Fruit fly (Drosophila melanogaster): ENCODE results near the gene CG32379.
A peak's percentile ranks its signal among the peaks of the same experiment; 100 is the strongest.

Gene CG32379

DNA sequence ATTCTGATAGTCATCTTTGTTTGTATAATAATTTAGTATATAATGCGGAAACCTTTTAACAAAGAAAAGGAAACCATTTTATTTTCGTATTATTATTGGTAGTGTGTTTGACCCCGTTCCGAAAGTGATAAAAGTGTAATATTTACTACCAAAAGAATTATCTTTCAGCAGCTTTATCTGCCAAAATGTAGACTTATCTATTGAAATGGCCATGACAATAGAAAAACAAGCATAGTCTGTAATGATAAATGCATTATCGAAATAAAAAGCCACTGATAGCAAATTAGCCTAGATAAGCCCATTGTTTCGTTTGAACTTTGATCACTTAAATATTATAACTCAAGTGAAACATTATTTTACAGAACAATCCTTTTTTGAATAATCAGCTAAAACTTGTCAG is 20.0 kb upstream of the CG32379 start:
- TF ChIP-seq noc (tag; optimal IDR thresholded peaks at IDR 0.05): no peak

DNA sequence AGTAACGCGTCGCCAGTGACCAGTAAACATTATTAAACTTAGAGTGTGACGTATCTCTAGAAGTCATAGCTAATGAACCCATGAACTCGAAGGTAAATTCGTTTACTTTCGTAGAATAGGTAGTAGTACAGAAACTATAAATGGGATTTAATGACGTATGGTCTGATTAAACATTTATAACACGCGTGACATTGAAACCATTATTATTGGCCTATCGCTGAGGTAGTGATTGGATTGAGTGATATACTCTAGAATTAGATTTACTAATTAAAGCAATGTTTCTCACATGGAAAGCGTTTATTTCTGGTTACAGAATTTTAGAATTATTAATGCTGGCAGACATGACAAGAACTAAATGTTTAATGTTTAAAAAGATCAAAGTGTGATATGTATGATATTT is 19.3 kb upstream of the CG32379 start:
- no peak for TF ChIP-seq noc (tag; optimal IDR thresholded peaks at IDR 0.05)

DNA sequence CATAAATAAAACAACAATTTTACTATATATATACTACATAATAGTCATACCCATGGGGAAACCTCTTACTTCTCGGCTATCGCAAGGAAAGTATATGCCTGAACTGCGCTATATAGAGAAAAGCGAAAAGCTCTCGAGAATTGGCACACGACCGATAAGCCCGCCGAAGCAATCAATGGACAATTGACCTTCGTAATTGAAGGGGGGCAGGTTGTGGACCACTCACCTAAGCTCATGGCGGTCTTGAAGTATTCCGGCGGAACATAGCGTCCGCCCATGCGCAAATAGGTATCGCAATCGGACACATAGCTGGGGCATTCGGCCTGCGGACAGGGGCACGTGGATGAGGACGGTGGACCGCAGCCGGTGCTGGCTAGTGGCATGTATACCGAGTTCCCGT is 15.8 kb upstream of the CG32379 start:
- no peak for TF ChIP-seq noc (tag; optimal IDR thresholded peaks at IDR 0.05)

DNA sequence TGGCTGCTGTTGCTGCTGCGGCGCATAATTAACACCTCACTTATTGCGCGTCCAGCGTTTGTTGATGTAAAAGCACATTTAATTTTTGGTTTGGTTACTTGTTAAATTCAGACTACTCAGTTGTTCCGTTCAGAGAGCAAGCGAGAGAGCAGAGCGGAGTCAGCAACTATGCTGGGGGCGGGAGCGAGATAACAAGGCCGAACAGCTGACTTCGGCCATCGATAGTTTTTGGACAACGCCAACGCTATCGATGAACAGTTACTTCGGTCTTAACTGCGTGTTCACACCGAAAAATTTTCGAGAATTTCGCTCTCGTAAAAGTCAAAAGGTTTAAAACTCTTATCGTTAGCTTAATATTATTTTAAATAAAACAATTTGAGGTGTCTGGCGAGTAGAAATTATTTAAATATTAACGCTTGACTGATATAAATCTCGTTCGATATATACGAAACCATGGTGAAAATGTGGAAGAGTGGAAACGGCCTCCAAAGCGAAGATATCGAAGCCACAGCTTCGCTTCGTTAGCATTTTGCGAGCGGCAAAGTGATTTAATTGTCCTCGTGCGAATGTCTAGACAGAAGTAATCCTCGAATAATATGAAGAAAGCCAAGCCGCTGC is 14.7 kb upstream of the CG32379 start, which contains the start of the genes SMSr and smid:
SMSr (minus strand) TSS at position 116 of the 618 bp plus-strand sequence.
smid (plus strand) TSS at position 256 of the 618 bp plus-strand sequence.
- peak; percentile 39 for TF ChIP-seq noc (tag; optimal IDR thresholded peaks at IDR 0.05)

DNA sequence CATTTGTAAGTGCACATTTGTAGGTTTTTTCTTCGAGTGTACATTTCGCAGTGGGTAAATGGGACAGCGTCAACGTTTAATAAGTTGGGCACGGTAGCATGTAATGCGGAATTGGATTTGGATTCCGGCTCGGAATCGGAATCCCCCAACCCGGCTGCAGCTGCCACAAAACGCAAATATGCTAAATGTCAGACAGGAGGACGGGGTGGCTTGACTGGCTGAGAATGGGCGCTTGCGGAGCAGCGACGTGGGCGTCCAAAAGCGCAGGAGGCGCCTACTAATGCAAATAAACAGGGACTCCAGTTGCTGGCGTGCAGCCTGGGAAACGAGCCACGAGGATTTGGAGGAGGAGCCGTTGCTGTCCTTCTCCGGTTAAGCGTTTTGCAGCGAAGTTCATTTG is 8.3 kb upstream of the CG32379 start, which contains the start of gene CG8564:
CG8564 (minus strand) TSS at position 101 of the 400 bp plus-strand sequence.
- TF ChIP-seq noc (tag; optimal IDR thresholded peaks at IDR 0.05): no peak

DNA sequence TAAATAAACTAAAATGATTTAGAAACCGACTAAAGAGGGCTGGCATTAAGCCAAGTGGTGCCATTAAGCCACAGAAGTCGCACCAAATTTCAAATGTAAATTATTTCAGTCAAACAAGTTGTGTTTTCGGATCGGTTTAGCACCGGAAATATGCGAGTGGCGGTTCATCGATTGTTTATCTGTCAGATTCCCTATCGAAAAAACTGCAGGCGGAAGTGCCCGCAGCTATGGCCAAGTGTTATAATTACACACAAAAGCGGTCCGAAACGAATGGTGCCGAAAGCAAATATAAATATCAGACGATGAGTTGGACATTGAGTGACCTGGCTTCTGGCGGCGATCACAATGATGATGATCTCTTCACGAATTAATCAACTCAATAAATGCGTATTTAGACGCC is 6.2 kb upstream of the CG32379 start:
- no peak for TF ChIP-seq noc (tag; optimal IDR thresholded peaks at IDR 0.05)

DNA sequence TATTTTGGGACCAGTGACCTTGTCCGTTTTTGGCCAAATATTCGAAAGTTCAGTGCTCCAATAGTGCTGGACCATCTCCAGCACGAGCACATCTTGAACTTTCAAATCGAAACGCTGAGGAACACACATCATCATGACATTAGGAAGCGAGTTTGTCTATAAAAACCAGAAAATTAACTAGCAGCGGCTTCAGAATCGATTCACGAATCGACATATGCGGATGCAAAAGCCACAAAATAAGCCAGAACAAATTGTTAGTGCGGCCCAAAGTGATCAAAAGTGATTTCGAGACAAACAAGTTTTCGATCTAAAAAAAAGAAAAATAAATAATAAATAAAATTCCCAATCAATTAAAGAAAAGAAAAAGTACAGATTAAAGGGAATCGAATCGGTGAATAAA is 5.7 kb upstream of the CG32379 start, which contains the start of gene CG8563:
CG8563 (plus strand) TSS at position 301 of the 400 bp plus-strand sequence.
- no peak for TF ChIP-seq noc (tag; optimal IDR thresholded peaks at IDR 0.05)

DNA sequence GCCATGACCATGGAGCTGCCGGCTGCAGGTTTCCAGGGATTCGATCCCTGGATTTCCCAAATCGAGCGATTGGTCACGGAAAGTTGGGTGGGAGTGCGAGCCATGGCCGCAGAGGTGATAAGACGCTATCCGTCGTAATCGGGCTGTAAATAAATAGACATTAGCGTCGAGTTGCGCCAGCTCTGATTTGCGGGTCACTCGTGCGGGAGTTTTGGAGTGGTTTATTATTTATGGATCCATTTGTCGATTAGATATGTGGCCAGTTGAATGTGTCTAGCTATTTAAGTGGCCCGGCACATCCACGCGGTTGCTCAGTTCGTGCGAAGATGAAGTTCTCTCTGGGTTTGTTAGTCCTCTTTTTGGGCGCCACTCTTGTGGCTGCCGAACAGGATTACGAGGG is 1.8 kb downstream of the CG32379 start, which contains the start of gene CG8562:
CG8562 (plus strand) TSS at position 307 of the 400 bp plus-strand sequence.
- TF ChIP-seq noc (tag; optimal IDR thresholded peaks at IDR 0.05): peak; percentile 81

DNA sequence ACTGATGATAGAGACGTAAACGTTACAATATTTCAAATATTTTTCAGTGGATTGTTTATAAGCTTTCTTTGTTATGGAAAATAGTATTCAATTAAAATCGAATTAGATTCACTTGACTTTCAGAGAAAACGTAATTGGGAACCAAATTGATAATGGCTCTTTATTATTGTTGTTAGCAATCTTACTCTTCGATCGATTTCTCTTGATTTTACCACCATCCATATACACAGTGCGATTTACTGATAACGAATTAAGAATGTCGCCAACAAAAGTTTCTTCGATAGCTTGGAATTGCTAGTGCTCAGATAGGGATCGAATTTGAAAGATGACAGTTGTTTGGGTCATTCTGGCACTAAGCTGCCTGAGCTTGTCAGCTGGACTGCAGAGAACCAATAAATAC is 3.6 kb downstream of the CG32379 start, which contains the start of gene CG18417:
CG18417 (plus strand) TSS at position 301 of the 400 bp plus-strand sequence.
- TF ChIP-seq noc (tag; optimal IDR thresholded peaks at IDR 0.05): no peak

DNA sequence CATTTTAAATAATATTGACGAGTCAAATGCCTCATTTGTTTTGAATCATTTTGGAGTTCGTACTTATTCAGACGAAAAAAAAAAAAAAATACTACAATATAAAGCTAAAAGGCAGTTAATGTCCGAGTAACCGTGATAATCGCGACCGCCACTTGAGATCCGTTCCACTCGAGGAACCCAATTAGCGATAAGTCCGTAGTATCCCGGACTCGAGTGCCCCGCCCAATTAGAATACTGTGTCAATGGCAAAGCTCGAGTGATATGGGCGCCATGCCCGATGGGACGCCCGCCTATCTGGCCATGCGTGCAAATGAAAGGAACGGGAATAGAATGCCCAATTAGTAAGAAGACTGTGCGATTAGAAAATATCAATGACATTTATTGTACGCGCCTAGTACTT is 5.8 kb downstream of the CG32379 start:
- TF ChIP-seq noc (tag; optimal IDR thresholded peaks at IDR 0.05): no peak

DNA sequence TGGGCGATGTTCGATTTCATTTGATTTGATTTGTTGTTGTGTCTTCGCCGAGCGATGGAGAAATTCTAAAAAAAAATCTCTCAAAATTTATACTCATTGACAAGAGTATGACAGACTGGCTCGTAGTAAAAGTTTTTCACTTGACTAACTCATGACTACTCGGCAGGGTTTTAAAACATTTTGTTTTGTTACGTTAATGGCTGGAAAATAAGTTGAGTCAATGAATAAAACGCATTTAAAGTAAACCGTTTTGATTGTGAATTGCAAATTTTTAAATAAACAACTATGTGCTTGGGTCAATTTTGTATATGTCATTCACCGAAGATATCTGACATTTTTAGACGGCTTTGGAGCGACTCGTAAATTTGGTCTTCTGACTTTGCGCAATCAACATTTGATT is 7.9 kb downstream of the CG32379 start, which contains the start of gene CG8560:
CG8560 (minus strand) TSS at position 101 of the 400 bp plus-strand sequence.
- TF ChIP-seq noc (tag; optimal IDR thresholded peaks at IDR 0.05): peak; percentile 48

DNA sequence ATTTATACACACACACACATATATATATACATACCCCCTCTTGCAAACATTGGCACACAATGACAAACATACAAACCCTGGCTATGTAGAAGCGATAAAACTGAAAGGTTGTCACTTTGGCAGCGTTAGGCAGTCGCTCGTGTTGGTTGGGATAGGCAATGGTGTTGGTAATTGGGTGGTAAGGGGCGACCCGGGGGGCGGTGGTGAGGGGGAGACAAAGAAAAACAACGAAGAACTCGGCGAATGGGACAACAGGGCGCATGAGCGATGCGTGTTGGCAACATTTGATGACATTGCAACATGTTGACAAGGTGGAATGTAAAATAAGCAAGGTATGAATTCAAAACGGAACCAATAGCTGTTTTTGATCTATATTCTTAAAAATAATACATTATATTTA is 26.4 kb downstream of the CG32379 start:
- TF ChIP-seq noc (tag; optimal IDR thresholded peaks at IDR 0.05): no peak

DNA sequence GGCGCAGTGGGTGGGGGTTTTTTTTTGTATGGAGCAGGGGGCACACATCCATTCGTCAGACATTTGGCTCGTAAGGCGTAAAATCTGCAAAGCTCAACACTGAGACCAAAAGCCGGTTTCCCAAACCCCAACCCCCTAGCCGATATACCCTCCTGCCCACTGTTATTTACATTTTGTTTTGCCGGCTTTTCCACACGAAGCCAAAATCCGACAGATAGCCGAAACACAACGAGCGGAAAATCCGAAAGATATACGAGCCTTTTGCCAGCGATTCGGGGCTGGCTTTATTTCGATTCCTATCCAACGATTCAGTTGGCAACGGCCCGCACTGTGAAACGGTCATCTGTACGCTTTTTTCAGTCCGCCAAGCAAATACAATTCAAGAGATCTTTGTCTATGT is 27.4 kb downstream of the CG32379 start, which contains the start of gene CG42458:
CG42458 (plus strand) TSS at position 311 of the 400 bp plus-strand sequence.
- no peak for TF ChIP-seq noc (tag; optimal IDR thresholded peaks at IDR 0.05)

DNA sequence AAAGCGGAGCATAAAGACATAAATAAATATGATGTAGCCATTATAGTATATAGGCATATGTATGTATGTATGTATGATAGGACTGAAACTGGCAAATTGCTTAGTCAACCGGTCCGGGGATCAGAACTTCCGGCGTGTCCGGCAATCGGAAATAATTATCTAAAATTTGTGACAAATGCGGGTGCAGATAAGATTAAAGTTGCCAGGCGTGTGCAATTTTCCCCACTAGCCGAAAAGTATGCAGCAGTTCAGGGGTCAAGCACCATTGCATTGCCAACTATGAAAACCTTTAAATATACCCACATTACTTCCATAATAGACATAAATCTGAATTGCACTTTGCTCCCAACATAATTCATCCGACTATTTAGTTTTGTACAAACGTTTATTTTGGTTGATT is 36.1 kb downstream of the CG32379 start:
- TF ChIP-seq noc (tag; optimal IDR thresholded peaks at IDR 0.05): no peak

DNA sequence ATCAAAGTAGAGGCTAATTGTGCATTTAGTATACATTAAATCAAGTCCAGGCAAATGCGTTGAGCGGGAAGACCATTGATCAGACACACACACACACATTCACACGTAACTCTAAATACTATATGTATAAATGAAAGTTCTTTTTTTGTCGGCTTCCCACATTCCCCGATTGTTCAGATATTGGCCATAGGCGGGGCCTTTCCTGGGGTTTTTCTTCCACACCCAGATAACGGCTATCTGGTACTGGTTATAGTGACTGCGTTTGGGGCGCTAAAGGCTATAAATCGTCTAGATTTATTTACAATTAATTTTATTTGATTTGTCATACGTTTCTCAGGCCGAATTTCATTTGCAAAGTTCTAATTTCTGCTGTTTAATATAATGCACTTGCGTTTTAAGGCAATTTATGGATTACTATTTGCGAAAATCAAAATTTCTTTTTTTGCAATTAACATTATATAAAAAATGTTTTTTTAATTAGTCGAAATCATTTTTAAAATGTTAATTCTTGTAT is 36.7 kb downstream of the CG32379 start:
- no peak for TF ChIP-seq noc (tag; optimal IDR thresholded peaks at IDR 0.05)

DNA sequence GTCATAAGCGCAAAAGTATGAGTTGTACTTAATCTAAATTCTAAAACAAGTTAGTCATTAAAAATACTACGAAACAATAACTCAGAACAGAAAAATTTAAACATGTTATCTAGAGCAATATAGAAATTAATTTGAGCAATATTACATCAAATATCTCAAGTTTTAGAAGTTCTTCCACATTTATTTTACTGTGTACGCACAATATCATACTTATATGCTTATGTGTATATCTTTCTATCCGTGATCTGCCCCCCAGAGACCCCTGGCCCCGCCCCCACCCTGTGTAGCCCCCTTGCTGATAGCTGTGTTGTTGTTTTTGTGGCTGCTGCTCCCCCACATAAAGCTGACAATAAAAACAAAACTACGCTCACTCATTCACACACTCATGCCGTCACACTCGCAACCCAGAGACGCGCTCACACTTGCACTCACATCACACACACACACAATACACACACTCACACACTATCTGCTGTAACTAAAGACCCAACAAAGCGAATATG is 37.2 kb downstream of the CG32379 start:
- TF ChIP-seq noc (tag; optimal IDR thresholded peaks at IDR 0.05): no peak

DNA sequence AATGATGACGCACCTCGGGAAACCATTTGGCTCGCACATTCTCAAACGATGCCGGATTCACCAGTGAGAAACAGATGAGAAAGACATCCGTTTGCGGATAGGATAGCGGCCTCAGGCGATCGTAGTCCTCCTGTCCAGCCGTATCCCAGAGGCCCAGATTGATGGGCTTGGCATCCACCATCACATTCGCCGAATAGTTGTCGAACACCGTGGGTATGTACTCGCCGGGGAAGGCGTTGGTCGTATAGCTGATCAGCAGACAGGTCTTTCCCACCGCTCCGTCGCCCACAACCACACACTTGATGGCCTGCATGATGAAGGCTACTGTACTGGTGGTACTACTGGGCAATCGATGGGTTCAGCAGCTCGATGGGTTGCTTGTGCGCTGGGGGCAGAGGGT is 38.0 kb downstream of the CG32379 start:
- no peak for TF ChIP-seq noc (tag; optimal IDR thresholded peaks at IDR 0.05)
